Worm (Caenorhabditis elegans): ENCODE measurements around the gene srh-135.

DNA sequence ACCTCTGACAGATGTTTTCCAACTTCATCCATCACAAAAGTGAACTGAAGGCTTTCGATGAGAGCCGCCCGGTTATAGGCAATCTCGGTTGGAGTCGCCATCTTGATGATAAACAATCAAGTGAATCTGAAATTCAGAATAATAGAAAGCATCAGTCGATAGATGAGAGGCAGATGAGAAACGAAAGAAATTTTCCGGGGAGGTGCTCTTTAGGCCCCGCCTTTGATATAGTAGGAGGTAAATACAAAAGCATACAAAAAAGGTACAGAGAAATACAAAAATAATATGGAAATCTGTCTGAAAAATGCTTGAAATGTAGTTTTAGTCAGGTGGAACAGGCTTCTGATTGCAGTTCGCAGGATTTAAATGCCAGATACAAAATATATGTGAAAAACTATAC lies 44.3 kb downstream of the srh-135 start, which contains the start of gene srd-1:
- TF ChIP-seq flh-1 (GFP tag; optimal IDR thresholded peaks at IDR 0.05) (no peak), nhr-12 (tag; optimal IDR thresholded peaks at IDR 0.05) (no peak), mab-5 (tag; optimal IDR thresholded peaks at IDR 0.05) (no peak), lin-32 (GFP tag; optimal IDR thresholded peaks at IDR 0.05) (no peak), mls-2 (tag; optimal IDR thresholded peaks at IDR 0.05) (no peak)
